Fruit fly (Drosophila melanogaster): ENCODE measurements around the gene Vm34Ca.

- TF ChIP-seq Vsx2 (GFP tag; optimal IDR thresholded peaks at IDR 0.05; ENCODE audit: partially characterized antibody) (no peak), Myc (optimal IDR thresholded peaks at IDR 0.05) (peak; percentile 64), foxo (GFP tag; optimal IDR thresholded peaks at IDR 0.05) (peak in 1 of 2 experiments; percentile 29), GATAd (GFP tag; optimal IDR thresholded peaks at IDR 0.05) (no peak), tai (GFP tag; optimal IDR thresholded peaks at IDR 0.05) (no peak), CG32264 (GFP tag; optimal IDR thresholded peaks at IDR 0.05) (no peak), OdsH (GFP tag; optimal IDR thresholded peaks at IDR 0.05) (no peak), psq (GFP tag; optimal IDR thresholded peaks at IDR 0.05) (no peak), br (GFP tag; optimal IDR thresholded peaks at IDR 0.05) (no peak), Dfd (GFP tag; optimal IDR thresholded peaks at IDR 0.05) (no peak), Hr78 (GFP tag; optimal IDR thresholded peaks at IDR 0.05) (no peak), h (GFP tag; optimal IDR thresholded peaks at IDR 0.05) (peak; percentile 17), usp (GFP tag; optimal IDR thresholded peaks at IDR 0.05) (no peak)
Measured at dm6 chr2L:13367378-13367777, 44.1 kb downstream of the Vm34Ca start, which contains the start of gene Tap42.

All from whole organism, wandering third instar larva.